Worm (Caenorhabditis elegans): Measurements from ENCODE around the gene shc-2.
A peak's percentile ranks its signal among the peaks of the same experiment; 100 is the strongest.

Gene shc-2

ce11 chrII:4935518-4935917 is 33.4 kb upstream of the shc-2 start, which contains the start of gene ZK546.5:
Gene ZK546.5 (plus strand): TSS chrII:4935818.
- TF ChIP-seq pes-1 (GFP tag; IDR thresholded peaks at IDR 0.05): no peak
- TF ChIP-seq hmg-4 (GFP tag; optimal IDR thresholded peaks at IDR 0.05): no peak
- TF ChIP-seq B0310.2 (tag; optimal IDR thresholded peaks at IDR 0.05): no peak
- TF ChIP-seq ceh-13 (GFP tag; optimal IDR thresholded peaks at IDR 0.05): no peak
- TF ChIP-seq hnd-1 (tag; optimal IDR thresholded peaks at IDR 0.05): no peak
- no peak for TF ChIP-seq F13C5.2 (tag; optimal IDR thresholded peaks at IDR 0.05)
- no peak for TF ChIP-seq scrt-1 (GFP tag; IDR thresholded peaks at IDR 0.05)
- TF ChIP-seq aly-1 (tag; optimal IDR thresholded peaks at IDR 0.05): no peak
- TF ChIP-seq flt-1 (GFP tag; IDR thresholded peaks at IDR 0.05): no peak
- TF ChIP-seq tbx-37 (GFP tag; conservative IDR thresholded peaks at IDR 0.05): no peak
- no peak for TF ChIP-seq ets-7 (tag; optimal IDR thresholded peaks at IDR 0.05)
- TF ChIP-seq sea-1 (GFP tag; conservative IDR thresholded peaks at IDR 0.05): no peak
- no peak for TF ChIP-seq ceh-36 (tag; optimal IDR thresholded peaks at IDR 0.05)
- TF ChIP-seq hmbx-1 (tag; optimal IDR thresholded peaks at IDR 0.05): no peak
- TF ChIP-seq ama-1 (optimal IDR thresholded peaks at IDR 0.05): no peak
- TF ChIP-seq tbx-11 (GFP tag; IDR thresholded peaks at IDR 0.05): no peak
- no peak for TF ChIP-seq tra-4 (tag; optimal IDR thresholded peaks at IDR 0.05)

- TF ChIP-seq F13C5.2 (tag; optimal IDR thresholded peaks at IDR 0.05): no peak
- TF ChIP-seq hnd-1 (tag; optimal IDR thresholded peaks at IDR 0.05): no peak
These were observed 31.2 kb upstream of the shc-2 start, which contains the start of gene ZK546.4 for ce11 chrII:4937743-4938142. Gene ZK546.4 (plus strand): TSS chrII:4938043.

ce11 chrII:4941050-4941449 is 27.9 kb upstream of the shc-2 start, which contains the start of gene cblc-1:
Gene cblc-1 (minus strand): TSS chrII:4941150.
- no peak for TF ChIP-seq F13C5.2 (tag; optimal IDR thresholded peaks at IDR 0.05)
- TF ChIP-seq sea-1 (GFP tag; conservative IDR thresholded peaks at IDR 0.05): no peak
- TF ChIP-seq ama-1 (optimal IDR thresholded peaks at IDR 0.05): no peak

DNA sequence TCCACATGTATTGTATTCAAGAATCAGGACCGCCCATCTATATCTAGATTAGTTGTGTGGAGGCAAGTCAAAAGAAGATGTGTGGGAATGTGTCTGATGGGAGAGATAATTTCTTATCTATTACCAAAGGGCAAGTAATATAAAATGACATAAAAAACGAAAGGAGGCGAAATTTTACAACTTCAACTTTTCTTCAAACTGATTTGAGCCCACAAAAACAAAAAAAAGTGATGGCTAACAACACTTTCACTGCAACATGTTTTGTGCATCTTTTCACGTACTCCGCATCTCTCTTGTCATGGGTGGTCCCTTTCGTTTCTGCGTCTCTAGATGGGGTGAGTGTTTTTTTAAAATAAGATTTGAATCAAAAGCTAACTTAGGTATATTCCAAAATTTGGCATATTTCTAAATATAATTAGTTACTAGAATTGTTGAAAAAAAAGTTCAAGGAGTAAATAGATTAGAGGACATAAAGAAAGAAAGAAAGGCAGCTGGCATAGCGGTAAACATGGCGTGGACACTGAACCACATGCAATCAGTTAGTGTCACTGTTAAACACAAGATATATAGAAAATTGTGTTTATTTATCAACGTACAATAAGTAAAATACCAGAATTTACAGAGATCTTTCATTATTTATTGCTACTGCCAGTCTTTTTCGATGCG is 27.3 kb upstream of the shc-2 start, which contains the start of gene ZK546.19:
ZK546.19 (plus strand) TSS at position 186 of the 666 bp plus-strand sequence.
- TF ChIP-seq aly-1 (tag; optimal IDR thresholded peaks at IDR 0.05) (no peak), tbx-11 (GFP tag; IDR thresholded peaks at IDR 0.05) (no peak), tbx-37 (GFP tag; conservative IDR thresholded peaks at IDR 0.05) (no peak), pes-1 (GFP tag; IDR thresholded peaks at IDR 0.05) (no peak), ama-1 (optimal IDR thresholded peaks at IDR 0.05) (no peak), ets-7 (tag; optimal IDR thresholded peaks at IDR 0.05) (no peak)

- TF ChIP-seq hmbx-1 (tag; optimal IDR thresholded peaks at IDR 0.05): peak; percentile 58
- no peak for TF ChIP-seq tra-4 (tag; optimal IDR thresholded peaks at IDR 0.05)
- TF ChIP-seq ceh-13 (GFP tag; optimal IDR thresholded peaks at IDR 0.05): peak; percentile 79
- TF ChIP-seq ets-7 (tag; optimal IDR thresholded peaks at IDR 0.05): peak; percentile 29
- TF ChIP-seq hnd-1 (tag; optimal IDR thresholded peaks at IDR 0.05): peak; percentile 47
- TF ChIP-seq F13C5.2 (tag; optimal IDR thresholded peaks at IDR 0.05): peak; percentile 68
- peak; percentile 83 for TF ChIP-seq B0310.2 (tag; optimal IDR thresholded peaks at IDR 0.05)
- TF ChIP-seq ceh-36 (tag; optimal IDR thresholded peaks at IDR 0.05): peak; percentile 89
- peak; percentile 85 for TF ChIP-seq scrt-1 (GFP tag; IDR thresholded peaks at IDR 0.05)
- peak; percentile 87 for TF ChIP-seq aly-1 (tag; optimal IDR thresholded peaks at IDR 0.05)
- TF ChIP-seq tbx-11 (GFP tag; IDR thresholded peaks at IDR 0.05): peak; percentile 74; the same call in 1 of the 2 replicates
- TF ChIP-seq tbx-37 (GFP tag; conservative IDR thresholded peaks at IDR 0.05): peak; percentile 71
- TF ChIP-seq pes-1 (GFP tag; IDR thresholded peaks at IDR 0.05): peak; percentile 90
- TF ChIP-seq flt-1 (GFP tag; IDR thresholded peaks at IDR 0.05): peak; percentile 79
- TF ChIP-seq hmg-4 (GFP tag; optimal IDR thresholded peaks at IDR 0.05): peak; percentile 95
- TF ChIP-seq sea-1 (GFP tag; conservative IDR thresholded peaks at IDR 0.05): peak; percentile 79
- TF ChIP-seq ama-1 (optimal IDR thresholded peaks at IDR 0.05): peak; percentile 22
These were observed 26.6 kb upstream of the shc-2 start for ce11 chrII:4942397-4942796.

DNA sequence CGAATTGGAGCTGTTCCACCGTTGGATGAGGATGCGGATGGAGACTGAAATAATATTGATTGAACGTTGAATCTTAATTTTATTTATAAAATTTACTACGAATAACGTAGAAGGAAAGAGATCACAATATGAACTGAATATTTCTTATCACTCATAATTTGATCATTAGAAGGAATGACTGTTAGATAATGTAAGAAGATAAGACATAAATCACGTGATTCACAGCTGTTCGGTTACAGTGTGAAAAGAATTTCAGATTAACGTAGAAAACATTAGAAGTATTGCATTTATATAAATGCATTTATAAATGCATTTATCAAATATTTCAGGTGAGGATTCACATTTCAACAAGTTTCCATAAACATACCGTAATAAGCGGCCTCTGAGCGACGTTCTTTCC is 26.1 kb upstream of the shc-2 start:
- TF ChIP-seq aly-1 (tag; optimal IDR thresholded peaks at IDR 0.05): no peak
- no peak for TF ChIP-seq tbx-11 (GFP tag; IDR thresholded peaks at IDR 0.05)
- TF ChIP-seq hmbx-1 (tag; optimal IDR thresholded peaks at IDR 0.05): no peak
- TF ChIP-seq ama-1 (optimal IDR thresholded peaks at IDR 0.05): no peak
- TF ChIP-seq ceh-13 (GFP tag; optimal IDR thresholded peaks at IDR 0.05): no peak
- no peak for TF ChIP-seq scrt-1 (GFP tag; IDR thresholded peaks at IDR 0.05)
- TF ChIP-seq pes-1 (GFP tag; IDR thresholded peaks at IDR 0.05): no peak
- TF ChIP-seq tbx-37 (GFP tag; conservative IDR thresholded peaks at IDR 0.05): no peak
- TF ChIP-seq hnd-1 (tag; optimal IDR thresholded peaks at IDR 0.05): no peak
- no peak for TF ChIP-seq F13C5.2 (tag; optimal IDR thresholded peaks at IDR 0.05)
- TF ChIP-seq tra-4 (tag; optimal IDR thresholded peaks at IDR 0.05): no peak
- TF ChIP-seq hmg-4 (GFP tag; optimal IDR thresholded peaks at IDR 0.05): no peak

- TF ChIP-seq F13C5.2 (tag; optimal IDR thresholded peaks at IDR 0.05): no peak
- no peak for TF ChIP-seq B0310.2 (tag; optimal IDR thresholded peaks at IDR 0.05)
- TF ChIP-seq scrt-1 (GFP tag; IDR thresholded peaks at IDR 0.05): no peak
- no peak for TF ChIP-seq sea-1 (GFP tag; conservative IDR thresholded peaks at IDR 0.05)
- TF ChIP-seq hmbx-1 (tag; optimal IDR thresholded peaks at IDR 0.05): no peak
- no peak for TF ChIP-seq tbx-37 (GFP tag; conservative IDR thresholded peaks at IDR 0.05)
- TF ChIP-seq tbx-11 (GFP tag; IDR thresholded peaks at IDR 0.05): no peak
- TF ChIP-seq pes-1 (GFP tag; IDR thresholded peaks at IDR 0.05): no peak
- TF ChIP-seq hnd-1 (tag; optimal IDR thresholded peaks at IDR 0.05): no peak
- TF ChIP-seq tra-4 (tag; optimal IDR thresholded peaks at IDR 0.05): no peak
- TF ChIP-seq hmg-4 (GFP tag; optimal IDR thresholded peaks at IDR 0.05): no peak
- no peak for TF ChIP-seq aly-1 (tag; optimal IDR thresholded peaks at IDR 0.05)
- no peak for TF ChIP-seq flt-1 (GFP tag; IDR thresholded peaks at IDR 0.05)
These were observed 25.1 kb upstream of the shc-2 start, which contains the start of gene mdt-4 for ce11 chrII:4943849-4944248. Gene mdt-4 (minus strand): TSS chrII:4943949.

Measured in whole organism, early embryonic.